Worm (Caenorhabditis elegans) whole organism, L1 larva: ENCODE results near the gene clec-19.

Experiments
- C04F5.9 ChIP-seq: sonication (generic microtip); optimal IDR thresholded peaks from 2 replicates; lab custom pipeline; 2016; ENCODE audit warnings: missing genetic modification characterization, missing compliant biosample characterization
- C16A3.4 ChIP-seq: fragments of 150-350 bp; optimal IDR thresholded peaks from 2 replicates; lab custom pipeline; 2014; ENCODE audit warnings: missing biosample characterization, missing genetic modification characterization
- C34B4.2 ChIP-seq: sonication (generic microtip); optimal IDR thresholded peaks from 2 replicates; lab custom pipeline; 2017; ENCODE audit warnings: mild to moderate bottlenecking, missing genetic modification characterization, missing compliant biosample characterization
- F16B12.6 ChIP-seq: fragments of 150-350 bp; optimal IDR thresholded peaks from 2 replicates; lab custom pipeline; 2014; ENCODE audit warnings: missing biosample characterization, missing genetic modification characterization
- alr-1 ChIP-seq: fragments of 200-800 bp; sonication (Bioruptor generic); optimal IDR thresholded peaks from 2 replicates; lab custom pipeline; 2018; ENCODE audit warnings: borderline replicate concordance, mild to moderate bottlenecking, missing genetic modification characterization, missing compliant biosample characterization
- ama-1 ChIP-seq: fragments of 150-350 bp; optimal IDR thresholded peaks from 2 replicates; lab custom pipeline; 2014
- blmp-1 ChIP-seq: fragments of 150-350 bp; optimal IDR thresholded peaks from 2 replicates; lab custom pipeline; 2014; ENCODE audit warnings: missing biosample characterization, missing genetic modification characterization
- dpl-1 ChIP-seq, 3 experiments: fragments of 150-350 bp in 2 of 3; sonication (generic microtip) in 1 of 3; optimal IDR thresholded peaks; 2 replicates each; lab custom pipeline; 2014 to 2017; ENCODE audit warnings: missing biosample characterization in 3 of 3, missing genetic modification characterization in 3 of 3, missing genetic modification reagents in 3 of 3
- efl-3 ChIP-seq: fragments of 200-800 bp; sonication (Bioruptor generic); optimal IDR thresholded peaks from 2 replicates; lab custom pipeline; 2018; ENCODE audit warnings: mild to moderate bottlenecking, missing genetic modification characterization, missing compliant biosample characterization
- egl-13 ChIP-seq: sonication (generic microtip); optimal IDR thresholded peaks from 2 replicates; lab custom pipeline; 2016; ENCODE audit warnings: missing genotype, missing genetic modification reagents, missing genetic modification characterization, missing compliant biosample characterization
- egl-27 ChIP-seq, 2 experiments: fragments of 150-350 bp in 1 of 2; sonication (generic microtip); optimal IDR thresholded peaks; 3 replicates each; lab custom pipeline; 2017 to 2018; ENCODE audit warnings: missing biosample characterization in 2 of 2, missing genetic modification characterization in 2 of 2, missing genetic modification reagents in 2 of 2
- elt-2 ChIP-seq: sonication (generic microtip); optimal IDR thresholded peaks from 2 replicates; lab custom pipeline; 2016; ENCODE audit warnings: missing genetic modification characterization, mild to moderate bottlenecking, inconsistent platforms, missing compliant biosample characterization, missing genetic modification reagents
- elt-3 ChIP-seq, 6 experiments: fragments of 150-350 bp in 1 of 6; sonication (generic microtip); optimal IDR thresholded peaks; 2 replicates each; lab custom pipeline; 2017 to 2018; ENCODE audit warnings: missing biosample characterization in 6 of 6, missing genetic modification characterization in 6 of 6, inconsistent platforms in 1 of 6
- fkh-4 ChIP-seq: sonication (generic microtip); optimal IDR thresholded peaks from 2 replicates; lab custom pipeline; 2016; ENCODE audit warnings: missing compliant biosample characterization, missing genetic modification characterization, borderline replicate concordance
- fkh-8 ChIP-seq: sonication (generic microtip); optimal IDR thresholded peaks from 2 replicates; lab custom pipeline; 2016; ENCODE audit warnings: mild to moderate bottlenecking, missing genetic modification characterization, missing compliant biosample characterization
- hpl-2 ChIP-seq: fragments of 150-350 bp; optimal IDR thresholded peaks from 2 replicates; lab custom pipeline; 2014; ENCODE audit warnings: missing biosample characterization, missing genetic modification reagents, missing genetic modification characterization
- irx-1 ChIP-seq: sonication (generic microtip); optimal IDR thresholded peaks from 2 replicates; lab custom pipeline; 2016; ENCODE audit warnings: missing genetic modification characterization, missing compliant biosample characterization
- lin-13 ChIP-seq: fragments of 150-350 bp; optimal IDR thresholded peaks from 2 replicates; lab custom pipeline; 2014; ENCODE audit warnings: missing biosample characterization, missing genetic modification reagents, missing genetic modification characterization
- lin-35 ChIP-seq, 2 experiments: fragments of 150-350 bp; optimal IDR thresholded peaks; 2 replicates each; lab custom pipeline; 2014; ENCODE audit warnings: missing biosample characterization in 2 of 2, missing genetic modification characterization in 2 of 2, missing genetic modification reagents in 2 of 2
- mab-9 ChIP-seq: fragments of 200-800 bp; sonication (Bioruptor generic); IDR thresholded peaks from 2 replicates; pipeline ENCODE4 v1.3.6; 2022; ENCODE audit warnings: missing genetic modification reagents, missing genetic modification characterization, missing compliant biosample characterization
- mep-1 ChIP-seq: fragments of 150-350 bp; optimal IDR thresholded peaks from 2 replicates; lab custom pipeline; 2014; ENCODE audit warnings: missing biosample characterization, missing genetic modification characterization
- nhr-11 ChIP-seq: fragments of 150-350 bp; optimal IDR thresholded peaks from 2 replicates; lab custom pipeline; 2014; ENCODE audit warnings: missing biosample characterization, missing genetic modification characterization
- nhr-20 ChIP-seq: sonication (generic microtip); optimal IDR thresholded peaks from 2 replicates; lab custom pipeline; 2016; ENCODE audit warnings: mild to moderate bottlenecking, missing genetic modification characterization, missing compliant biosample characterization
- nhr-28 ChIP-seq: fragments of 150-350 bp; optimal IDR thresholded peaks from 2 replicates; lab custom pipeline; 2014; ENCODE audit warnings: missing biosample characterization, missing genetic modification characterization
- nhr-71 ChIP-seq: sonication (generic microtip); optimal IDR thresholded peaks from 2 replicates; lab custom pipeline; 2016; ENCODE audit warnings: mild to moderate bottlenecking, missing genetic modification characterization, moderate library complexity, missing compliant biosample characterization
- nhr-76 ChIP-seq: sonication (generic microtip); optimal IDR thresholded peaks from 2 replicates; lab custom pipeline; 2017; ENCODE audit warnings: missing biosample characterization, missing genetic modification characterization
- nhr-85 ChIP-seq: sonication (generic microtip); peaks from one replicate; lab custom pipeline; 2016; ENCODE audit warnings: missing genetic modification characterization, inconsistent platforms, missing compliant biosample characterization
- pax-3 ChIP-seq: fragments of 200-800 bp; sonication (Bioruptor generic); optimal IDR thresholded peaks from 2 replicates; lab custom pipeline; 2018; ENCODE audit warnings: mild to moderate bottlenecking, missing genetic modification characterization, moderate library complexity, missing compliant biosample characterization
- pqm-1 ChIP-seq: sonication (generic microtip); optimal IDR thresholded peaks from 3 replicates; lab custom pipeline; 2017; ENCODE audit warnings: missing biosample characterization, missing genetic modification characterization
- swsn-7 ChIP-seq: sonication (generic microtip); optimal IDR thresholded peaks from 2 replicates; lab custom pipeline; 2016; ENCODE audit warnings: missing genetic modification characterization, missing compliant biosample characterization
- tlp-1 ChIP-seq: fragments of 150-350 bp; optimal IDR thresholded peaks from 2 replicates; lab custom pipeline; 2014; ENCODE audit warnings: missing biosample characterization, missing genetic modification characterization
- unc-130 ChIP-seq: fragments of 150-350 bp; optimal IDR thresholded peaks from 2 replicates; lab custom pipeline; 2017; ENCODE audit warnings: missing biosample characterization, missing genetic modification characterization, inconsistent platforms
- unc-62 ChIP-seq: fragments of 150-350 bp; optimal IDR thresholded peaks from 2 replicates; lab custom pipeline; 2014; ENCODE audit warnings: missing biosample characterization, missing genetic modification reagents, missing genetic modification characterization
- unc-98 ChIP-seq: fragments of 200-800 bp; sonication (Bioruptor generic); IDR thresholded peaks from 2 replicates; pipeline ENCODE4 v1.3.6; 2022; ENCODE audit warnings: missing genetic modification characterization, missing compliant biosample characterization
- xbp-1 ChIP-seq: sonication (generic microtip); optimal IDR thresholded peaks from 2 replicates; lab custom pipeline; 2016; ENCODE audit warnings: missing genetic modification characterization, missing compliant biosample characterization
- zag-1 ChIP-seq: fragments of 150-350 bp; optimal IDR thresholded peaks from 2 replicates; lab custom pipeline; 2014; ENCODE audit warnings: missing biosample characterization, missing genetic modification characterization
- zip-4 ChIP-seq: fragments of 200-800 bp; sonication (Bioruptor generic); optimal IDR thresholded peaks from 2 replicates; lab custom pipeline; 2018; ENCODE audit warnings: mild to moderate bottlenecking, missing genetic modification characterization, moderate library complexity, missing compliant biosample characterization
- ztf-4 ChIP-seq: fragments of 150-350 bp; optimal IDR thresholded peaks from 2 replicates; lab custom pipeline; 2014; ENCODE audit warnings: missing biosample characterization, missing genetic modification characterization

The clec-19 gene

ce11 chrII:1728253-1728652 is 16.0 kb upstream of the clec-19 start, which contains the start of gene btb-9:
Gene btb-9, plus strand, starts transcription at chrII:1728506.
- no peak for TF ChIP-seq efl-3 (GFP tag; lab: Kevin White, UChicago)
- no peak for TF ChIP-seq elt-3 (tag; optimal IDR thresholded peaks at IDR 0.05; lab: Kevin White, UChicago)
- peak; percentile 86 for TF ChIP-seq elt-2 (tag; lab: Kevin White, UChicago)
- TF ChIP-seq lin-13 (GFP tag; lab: Kevin White, UChicago) = no peak
- no peak for TF ChIP-seq unc-98 (GFP tag; lab: Robert Waterston, UW)
- TF ChIP-seq ztf-4 = no peak
- TF ChIP-seq unc-62 = no peak
- no peak for TF ChIP-seq blmp-1 (tag; lab: Kevin White, UChicago)
- no peak for TF ChIP-seq F16B12.6 (tag; lab: Kevin White, UChicago)
- TF ChIP-seq alr-1 = no peak
- TF ChIP-seq zip-4 (GFP tag; lab: Kevin White, UChicago) = no peak
- TF ChIP-seq egl-13 (tag; lab: Kevin White, UChicago) = no peak
- TF ChIP-seq pax-3 (tag; lab: Kevin White, UChicago) = no peak
- TF ChIP-seq pqm-1 (tag; lab: Kevin White, UChicago) = peak; percentile 26
- peak in 1 of 2 experiments; percentile 28 for TF ChIP-seq lin-35 (GFP tag; optimal IDR thresholded peaks at IDR 0.05; lab: Kevin White, UChicago)

DNA sequence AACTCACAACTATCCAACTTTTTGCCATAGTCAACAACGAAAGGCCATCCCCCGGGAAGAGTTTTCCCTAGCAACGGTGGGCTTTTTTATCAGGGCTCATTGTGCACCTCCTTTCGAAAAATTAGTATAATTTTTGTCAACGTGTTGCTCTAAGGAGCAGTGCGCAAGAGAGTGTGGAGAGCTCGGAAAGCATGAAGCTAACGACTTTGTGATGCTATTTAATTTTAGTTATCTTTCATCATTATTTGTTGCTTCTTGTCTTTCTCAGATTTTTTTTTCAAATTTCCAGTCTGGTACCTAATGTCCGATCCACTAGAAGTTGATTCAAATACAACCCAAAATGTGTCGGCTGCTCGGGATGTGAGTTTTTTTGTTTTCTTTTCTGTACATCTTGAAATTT is 14.2 kb upstream of the clec-19 start, which contains the start of gene ceh-81:
ceh-81 (plus strand) TSS at position 301 of the 400 bp plus-strand sequence.
- TF ChIP-seq mep-1 (tag; lab: Kevin White, UChicago) (no peak), hpl-2 (GFP tag; lab: Kevin White, UChicago) (no peak), dpl-1 (GFP tag; optimal IDR thresholded peaks at IDR 0.05; lab: Kevin White, UChicago) (no peak), egl-27 (tag; optimal IDR thresholded peaks at IDR 0.05; lab: Kevin White, UChicago) (no peak), elt-3 (tag; optimal IDR thresholded peaks at IDR 0.05; lab: Kevin White, UChicago) (no peak), fkh-8 (tag; lab: Kevin White, UChicago) (no peak), C34B4.2 (tag; lab: Kevin White, UChicago) (no peak), zag-1 (tag; lab: Kevin White, UChicago) (no peak), fkh-4 (no peak), C04F5.9 (tag; lab: Kevin White, UChicago) (no peak), nhr-85 (tag; lab: Kevin White, UChicago) (no peak), nhr-71 (no peak), nhr-76 (tag; lab: Kevin White, UChicago) (no peak), swsn-7 (tag; lab: Kevin White, UChicago) (no peak), irx-1 (tag; lab: Kevin White, UChicago) (no peak), nhr-20 (tag; lab: Kevin White, UChicago) (no peak), C16A3.4 (tag; lab: Kevin White, UChicago) (no peak), xbp-1 (tag; lab: Kevin White, UChicago) (no peak)
- TF ChIP-seq, all 84 proteins: peak for 0

DNA sequence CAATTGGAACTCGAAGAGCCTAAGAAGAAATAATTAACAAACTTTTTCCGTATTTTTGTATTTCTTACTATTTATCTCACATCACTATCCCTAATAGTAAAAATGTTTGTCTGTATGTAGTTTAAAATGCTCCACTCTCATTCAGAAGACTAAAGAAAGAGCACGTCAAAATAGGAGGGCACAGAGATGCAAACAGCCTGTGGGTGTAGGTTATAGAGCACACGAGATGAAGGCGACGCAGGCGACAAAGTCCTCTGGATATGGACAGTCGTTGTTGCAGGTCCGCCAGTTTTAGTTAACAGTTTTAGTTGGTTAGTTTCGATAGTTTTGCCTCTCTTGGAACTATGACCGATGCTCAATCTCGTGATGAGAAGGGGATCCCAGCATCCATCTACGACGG is 12.4 kb upstream of the clec-19 start, which contains the start of gene ceh-82:
ceh-82 (plus strand) TSS at position 301 of the 400 bp plus-strand sequence.
- TF ChIP-seq nhr-28 (tag; lab: Kevin White, UChicago) (no peak), pqm-1 (tag; lab: Kevin White, UChicago) (no peak), nhr-11 (no peak), alr-1 (no peak), mab-9 (GFP tag; lab: Robert Waterston, UW) (no peak), zag-1 (tag; lab: Kevin White, UChicago) (no peak), tlp-1 (tag; lab: Kevin White, UChicago) (no peak), unc-130 (tag; lab: Kevin White, UChicago) (no peak), unc-62 (no peak), ama-1 (no peak), C04F5.9 (tag; lab: Kevin White, UChicago) (no peak), egl-27 (tag; optimal IDR thresholded peaks at IDR 0.05; lab: Kevin White, UChicago) (no peak), unc-98 (GFP tag; lab: Robert Waterston, UW) (no peak)
- TF ChIP-seq, all 84 proteins: peak for 0
